Worm (Caenorhabditis elegans) whole organism, early embryonic: ENCODE results near the gene tag-335.

Source experiments
- B0310.2 ChIP-seq: sonication (generic microtip); optimal IDR thresholded peaks from 2 replicates; lab custom pipeline; 2016; ENCODE audit warnings: mild to moderate bottlenecking, missing genetic modification characterization, missing compliant biosample characterization
- aly-1 ChIP-seq: sonication (generic microtip); optimal IDR thresholded peaks from 2 replicates; lab custom pipeline; 2016; ENCODE audit warnings: missing genetic modification characterization, missing compliant biosample characterization
- ama-1 ChIP-seq: fragments of 150-350 bp; optimal IDR thresholded peaks from 2 replicates; lab custom pipeline; 2014
- flt-1 ChIP-seq: fragments of 200-800 bp; sonication (Bioruptor generic); IDR thresholded peaks from 2 replicates; pipeline ENCODE4 v1.3.6; 2022; ENCODE audit warnings: missing genetic modification characterization, missing compliant biosample characterization
- hmg-4 ChIP-seq: fragments of 200-800 bp; sonication (Bioruptor generic); optimal IDR thresholded peaks from 2 replicates; lab custom pipeline; 2018; ENCODE audit warnings: mild to moderate bottlenecking, missing genetic modification characterization, missing compliant biosample characterization
- scrt-1 ChIP-seq: fragments of 200-800 bp; sonication (Bioruptor generic); IDR thresholded peaks from 2 replicates; pipeline ENCODE4 v1.3.6; 2022; ENCODE audit warnings: missing genetic modification characterization, missing compliant biosample characterization
- sea-1 ChIP-seq: fragments of 200-800 bp; sonication (Bioruptor generic); conservative IDR thresholded peaks from 2 replicates; pipeline ENCODE4 v1.3.6; 2022; ENCODE audit warnings: missing genetic modification characterization, missing compliant biosample characterization
- tbx-11 ChIP-seq: fragments of 200-800 bp; sonication (Bioruptor generic); IDR thresholded peaks from 2 replicates; pipeline ENCODE4 v1.3.6; 2022; ENCODE audit warnings: missing genetic modification characterization, missing compliant biosample characterization

DNA sequence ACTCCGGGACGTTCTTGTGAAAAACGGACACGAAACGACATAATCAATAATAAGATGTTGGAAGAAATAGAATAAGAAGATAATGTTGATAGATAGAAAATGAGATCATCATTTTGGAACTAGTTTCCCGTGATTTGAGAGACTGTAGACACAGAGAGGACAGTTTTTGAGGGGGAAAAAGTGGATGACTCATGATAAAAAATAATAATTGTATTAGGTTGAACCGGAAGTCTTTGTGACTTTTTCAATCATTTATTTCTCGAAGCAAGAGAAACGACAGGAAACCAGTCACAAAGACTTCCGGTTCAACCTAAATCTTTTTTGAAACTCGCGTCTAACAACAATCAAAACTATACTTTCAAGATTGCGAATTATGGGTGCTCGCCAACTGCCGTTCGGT lies 51.4 kb downstream of the tag-335 start, which contains the start of gene mlt-3:
- no peak for TF ChIP-seq ama-1 (lab: Kevin White, UChicago)
- TF ChIP-seq B0310.2: no peak
- TF ChIP-seq sea-1: no peak
- no peak for TF ChIP-seq scrt-1 (GFP tag; lab: Robert Waterston, UW)
- no peak for TF ChIP-seq flt-1 (GFP tag; lab: Robert Waterston, UW)
- TF ChIP-seq hmg-4 (GFP tag; lab: Kevin White, UChicago): no peak
- no peak for TF ChIP-seq aly-1 (tag; lab: Kevin White, UChicago)
- TF ChIP-seq tbx-11 (GFP tag; lab: Robert Waterston, UW): no peak
